Fruit fly (Drosophila melanogaster): ENCODE measurements around the gene CG17991.

CG17991 gene

DNA sequence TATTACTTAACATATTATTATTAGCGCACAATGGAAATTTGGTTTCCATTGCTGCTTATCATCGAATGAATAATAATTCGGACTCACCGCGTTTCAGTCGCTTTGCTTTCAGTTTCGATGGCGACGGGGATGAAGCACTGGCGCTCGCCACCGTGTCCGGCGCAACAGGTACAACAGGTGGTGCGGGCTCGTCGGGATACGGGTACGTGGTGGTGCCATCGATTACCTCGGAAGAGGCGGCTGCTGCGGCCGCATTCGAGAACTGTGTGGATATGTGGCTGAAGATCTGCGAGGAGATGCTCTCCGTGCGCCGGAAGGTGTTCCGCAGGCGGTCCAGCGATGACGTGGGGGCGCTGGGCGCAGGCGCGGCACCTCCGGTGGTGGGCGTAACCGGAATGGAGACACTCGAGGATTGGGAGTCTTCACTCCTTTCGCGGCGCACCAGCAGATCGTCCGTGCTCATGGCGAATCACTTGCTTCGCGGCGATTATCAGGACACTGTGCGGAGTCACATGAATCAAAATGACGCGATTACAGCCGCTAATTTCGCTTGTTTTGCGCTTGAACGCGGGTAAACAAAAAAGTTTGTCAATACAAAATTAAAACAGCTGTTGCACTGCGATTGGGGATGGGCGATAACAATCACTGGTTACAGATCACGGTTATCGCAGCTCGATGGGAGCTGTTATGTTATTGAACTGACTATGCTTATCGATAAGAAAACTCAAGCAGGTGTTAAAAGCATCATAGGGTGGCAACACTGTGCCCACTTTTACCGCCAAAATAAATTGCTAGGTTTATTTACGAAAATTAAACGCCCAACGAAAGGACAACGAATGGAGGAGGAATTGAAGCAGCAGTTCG is 2.4 kb upstream of the CG17991 start, which contains the start of the genes CG31064 and PolA2 (continued):
- TF ChIP-seq CG12391 (tag; optimal IDR thresholded peaks at IDR 0.05) = peak; percentile 3
- no peak for TF ChIP-seq CG10209 (GFP tag; optimal IDR thresholded peaks at IDR 0.05)
- peak; percentile 42; the same call in 1 of the 2 replicates for TF ChIP-seq CG9932 (GFP tag; IDR thresholded peaks at IDR 0.05)
- TF ChIP-seq run (tag; optimal IDR thresholded peaks at IDR 0.05) = no peak
- peak; percentile 58 for TF ChIP-seq Rfx (GFP tag; IDR thresholded peaks at IDR 0.05)
- no peak for TF ChIP-seq salm (tag; optimal IDR thresholded peaks at IDR 0.05)
- TF ChIP-seq Eip74EF (GFP tag; optimal IDR thresholded peaks at IDR 0.05) = no peak
- peak; percentile 7 for TF ChIP-seq CG13624 (GFP tag; optimal IDR thresholded peaks at IDR 0.05)
- TF ChIP-seq Dll (GFP tag; IDR thresholded peaks at IDR 0.05; ENCODE audit: partially characterized antibody) = peak; percentile 81
- peak; percentile 85 for TF ChIP-seq CG6791 (GFP tag; IDR thresholded peaks at IDR 0.05; ENCODE audit: partially characterized antibody)
- TF ChIP-seq zfh2 (GFP tag; optimal IDR thresholded peaks at IDR 0.05) = no peak
- no peak for TF ChIP-seq so (GFP tag; IDR thresholded peaks at IDR 0.05)
- TF ChIP-seq Drgx (GFP tag; IDR thresholded peaks at IDR 0.05) = no peak
- TF ChIP-seq CG11560 (tag; IDR thresholded peaks at IDR 0.05) = no peak
- TF ChIP-seq Dbx (GFP tag; IDR thresholded peaks at IDR 0.05) = peak; percentile 13; the same call in 1 of the 3 replicates
- peak; percentile 67 for TF ChIP-seq Myb (GFP tag; optimal IDR thresholded peaks at IDR 0.05)
- TF ChIP-seq Optix (GFP tag; IDR thresholded peaks at IDR 0.05) = 0 out of 3 replicates have a peak, but pooled peaks have one; percentile 5
- no peak for TF ChIP-seq CG3281 (GFP tag; optimal IDR thresholded peaks at IDR 0.05)
- TF ChIP-seq fd96Cb (tag; optimal IDR thresholded peaks at IDR 0.05) = no peak
- TF ChIP-seq CG2875 (GFP tag; optimal IDR thresholded peaks at IDR 0.05) = no peak
- no peak for TF ChIP-seq CG11456 (GFP tag; IDR thresholded peaks at IDR 0.05)
- TF ChIP-seq grau (tag; optimal IDR thresholded peaks at IDR 0.05) = no peak
- TF ChIP-seq nmo (GFP tag; optimal IDR thresholded peaks at IDR 0.05) = peak; percentile 25
- TF ChIP-seq CG4707 (GFP tag; optimal IDR thresholded peaks at IDR 0.05) = peak; percentile 10
- no peak for TF ChIP-seq CG2129 (GFP tag; IDR thresholded peaks at IDR 0.05; ENCODE audit: partially characterized antibody)
- peak; percentile 94 for TF ChIP-seq CG8281 (tag; optimal IDR thresholded peaks at IDR 0.05)
- TF ChIP-seq tup (GFP tag; optimal IDR thresholded peaks at IDR 0.05) = no peak
- no peak for TF ChIP-seq Hmx (GFP tag; optimal IDR thresholded peaks at IDR 0.05)
- no peak for TF ChIP-seq cad (GFP tag; optimal IDR thresholded peaks at IDR 0.05)
- TF ChIP-seq CG14667 (GFP tag; IDR thresholded peaks at IDR 0.05) = no peak
- TF ChIP-seq Antp (GFP tag; optimal IDR thresholded peaks at IDR 0.05) = no peak
- peak; percentile 0 for TF ChIP-seq Elba2 (GFP tag; optimal IDR thresholded peaks at IDR 0.05)
- TF ChIP-seq Lim3 (GFP tag; IDR thresholded peaks at IDR 0.05) = no peak
- TF ChIP-seq D19B (GFP tag; optimal IDR thresholded peaks at IDR 0.05) = no peak
- no peak for TF ChIP-seq Dek (tag; optimal IDR thresholded peaks at IDR 0.05)
- TF ChIP-seq CG31388 (GFP tag; optimal IDR thresholded peaks at IDR 0.05) = no peak
- peak; percentile 13 for TF ChIP-seq vfl (GFP tag; optimal IDR thresholded peaks at IDR 0.05)
- TF ChIP-seq CG4617 (GFP tag; optimal IDR thresholded peaks at IDR 0.05; ENCODE audit: borderline replicate concordance) = peak; percentile 35
- TF ChIP-seq HmgD (GFP tag; optimal IDR thresholded peaks at IDR 0.05) = peak; percentile 58
- TF ChIP-seq slbo (GFP tag; IDR thresholded peaks at IDR 0.05) = peak; percentile 23; the same call in 1 of the 2 replicates
- TF ChIP-seq CG2712 (tag; optimal IDR thresholded peaks at IDR 0.05) = peak; percentile 43
- TF ChIP-seq Med (GFP tag) = peak; percentile 88
- TF ChIP-seq BEAF-32 (GFP tag; optimal IDR thresholded peaks at IDR 0.05) = peak; percentile 70
- TF ChIP-seq CG7987 (GFP tag; optimal IDR thresholded peaks at IDR 0.05) = peak; percentile 11
- no peak for TF ChIP-seq Mad (GFP tag; optimal IDR thresholded peaks at IDR 0.05)
- peak; percentile 50 for TF ChIP-seq Ets97D (GFP tag; optimal IDR thresholded peaks at IDR 0.05)
- peak; percentile 34 for TF ChIP-seq jumu (GFP tag; optimal IDR thresholded peaks at IDR 0.05)
- TF ChIP-seq CG6175 (GFP tag; IDR thresholded peaks at IDR 0.05) = no peak
- TF ChIP-seq Camta (GFP tag; optimal IDR thresholded peaks at IDR 0.05) = no peak
